Fruit fly (Drosophila melanogaster): ENCODE measurements around the gene Cyt-c-d.

The Cyt-c-d gene

dm6 chr2L:16715841-16716701 is at the start of gene Cyt-c-d, which contains the start of gene CG31808:
Gene Cyt-c-d, plus strand, starts transcription at chr2L:16715891.
Gene CG31808, minus strand, starts transcription at chr2L:16716195.
- TF ChIP-seq insv (optimal IDR thresholded peaks at IDR 0.05) (no peak), ttk (optimal IDR thresholded peaks at IDR 0.05) (no peak), h (optimal IDR thresholded peaks at IDR 0.05) (no peak), Myc (optimal IDR thresholded peaks at IDR 0.05) (no peak), psq (optimal IDR thresholded peaks at IDR 0.05) (no peak)

dm6 chr2L:16672290-16672689 is 43.4 kb upstream of the Cyt-c-d start:
- TF ChIP-seq Sin3A (optimal IDR thresholded peaks at IDR 0.05) (no peak), insv (optimal IDR thresholded peaks at IDR 0.05) (no peak), ttk (optimal IDR thresholded peaks at IDR 0.05) (no peak), psq (optimal IDR thresholded peaks at IDR 0.05) (no peak), h (optimal IDR thresholded peaks at IDR 0.05) (no peak), Myc (optimal IDR thresholded peaks at IDR 0.05) (no peak)

- TF ChIP-seq Myc (optimal IDR thresholded peaks at IDR 0.05) (no peak), psq (optimal IDR thresholded peaks at IDR 0.05) (no peak), insv (optimal IDR thresholded peaks at IDR 0.05) (no peak), h (optimal IDR thresholded peaks at IDR 0.05) (no peak)
Observed at dm6 chr2L:16676651-16677359, 38.9 kb upstream of the Cyt-c-d start, which contains the start of the genes Trpgamma and her. Gene Trpgamma, minus strand, starts transcription at chr2L:16676701. Gene her, plus strand, starts transcription at chr2L:16677185.

- no peak for TF ChIP-seq Sin3A (optimal IDR thresholded peaks at IDR 0.05)
- TF ChIP-seq h (optimal IDR thresholded peaks at IDR 0.05), result no peak
- TF ChIP-seq Myc (optimal IDR thresholded peaks at IDR 0.05), result no peak
- TF ChIP-seq insv (optimal IDR thresholded peaks at IDR 0.05), result no peak
Observed at dm6 chr2L:16679073-16679472, 36.6 kb upstream of the Cyt-c-d start.

dm6 chr2L:16679817-16680683 is 35.6 kb upstream of the Cyt-c-d start, which contains the start of the genes grp and squ:
Gene grp, plus strand, starts transcription at chr2L:16680054.
Gene squ, plus strand, starts transcription at chr2L:16680054.
- TF ChIP-seq h (optimal IDR thresholded peaks at IDR 0.05) (no peak), Myc (optimal IDR thresholded peaks at IDR 0.05) (no peak), Sin3A (optimal IDR thresholded peaks at IDR 0.05) (no peak), ttk (optimal IDR thresholded peaks at IDR 0.05) (no peak), insv (optimal IDR thresholded peaks at IDR 0.05) (no peak), psq (optimal IDR thresholded peaks at IDR 0.05) (no peak)

- TF ChIP-seq Myc (optimal IDR thresholded peaks at IDR 0.05) (no peak), Sin3A (optimal IDR thresholded peaks at IDR 0.05) (no peak)
Observed at dm6 chr2L:16682203-16682602, 33.5 kb upstream of the Cyt-c-d start, which contains the start of gene CG33552. Gene CG33552, plus strand, starts transcription at chr2L:16682503.

- TF ChIP-seq ttk (optimal IDR thresholded peaks at IDR 0.05) (no peak), psq (optimal IDR thresholded peaks at IDR 0.05) (no peak), h (optimal IDR thresholded peaks at IDR 0.05) (no peak), insv (optimal IDR thresholded peaks at IDR 0.05) (no peak), Myc (optimal IDR thresholded peaks at IDR 0.05) (no peak)
Observed at dm6 chr2L:16683958-16684877, 31.5 kb upstream of the Cyt-c-d start, which contains the start of gene CG31807. Gene CG31807, minus strand, starts transcription at chr2L:16684008.

- no peak for TF ChIP-seq h (optimal IDR thresholded peaks at IDR 0.05)
- no peak for TF ChIP-seq ttk (optimal IDR thresholded peaks at IDR 0.05)
- no peak for TF ChIP-seq psq (optimal IDR thresholded peaks at IDR 0.05)
- no peak for TF ChIP-seq Sin3A (optimal IDR thresholded peaks at IDR 0.05)
- no peak for TF ChIP-seq insv (optimal IDR thresholded peaks at IDR 0.05)
- TF ChIP-seq Myc (optimal IDR thresholded peaks at IDR 0.05), result no peak
Observed at dm6 chr2L:16684908-16685611, 30.6 kb upstream of the Cyt-c-d start.

dm6 chr2L:16685612-16685912 is 30.1 kb upstream of the Cyt-c-d start:
- TF ChIP-seq Sin3A (optimal IDR thresholded peaks at IDR 0.05), result no peak
- no peak for TF ChIP-seq psq (optimal IDR thresholded peaks at IDR 0.05)
- no peak for TF ChIP-seq insv (optimal IDR thresholded peaks at IDR 0.05)
- no peak for TF ChIP-seq Myc (optimal IDR thresholded peaks at IDR 0.05)
- no peak for TF ChIP-seq ttk (optimal IDR thresholded peaks at IDR 0.05)
- no peak for TF ChIP-seq h (optimal IDR thresholded peaks at IDR 0.05)

dm6 chr2L:16686412-16687043 is 29.2 kb upstream of the Cyt-c-d start:
- TF ChIP-seq Sin3A (optimal IDR thresholded peaks at IDR 0.05), result no peak
- no peak for TF ChIP-seq h (optimal IDR thresholded peaks at IDR 0.05)
